Worm (Caenorhabditis elegans) whole organism, L3 larva: Measurements from ENCODE around the gene R160.6.

ENCODE experiments used
- R02D3.7 ChIP-seq: fragments of 150-350 bp; optimal IDR thresholded peaks from 2 replicates; lab custom pipeline; 2014; ENCODE audit warnings: missing biosample characterization, missing genetic modification characterization
- ama-1 ChIP-seq: fragments of 150-350 bp; optimal IDR thresholded peaks from 2 replicates; lab custom pipeline; 2018
- ceh-16 ChIP-seq: sonication (generic microtip); optimal IDR thresholded peaks from 2 replicates; lab custom pipeline; 2017; ENCODE audit warnings: missing biosample characterization, missing genetic modification characterization
- ceh-82 ChIP-seq: fragments of 150-350 bp; optimal IDR thresholded peaks from 2 replicates; lab custom pipeline; 2014; ENCODE audit warnings: missing biosample characterization, missing genetic modification characterization
- ceh-9 ChIP-seq: sonication (generic microtip); optimal IDR thresholded peaks from 2 replicates; lab custom pipeline; 2018; ENCODE audit warnings: missing biosample characterization, missing genetic modification characterization
- daf-12 ChIP-seq: fragments of 150-350 bp; optimal IDR thresholded peaks from 2 replicates; lab custom pipeline; 2014; ENCODE audit warnings: missing biosample characterization, missing genetic modification reagents, missing genetic modification characterization
- egl-27 ChIP-seq: sonication (generic microtip); optimal IDR thresholded peaks from 4 replicates; lab custom pipeline; 2017; ENCODE audit warnings: missing biosample characterization, missing genetic modification reagents, missing genetic modification characterization
- egl-5 ChIP-seq: fragments of 150-350 bp; optimal IDR thresholded peaks from 2 replicates; lab custom pipeline; 2017; ENCODE audit warnings: missing biosample characterization, missing genetic modification reagents, missing genetic modification characterization, inconsistent platforms
- elt-1 ChIP-seq: fragments of 150-350 bp; optimal IDR thresholded peaks from 2 replicates; lab custom pipeline; 2014; ENCODE audit warnings: missing biosample characterization, missing genetic modification characterization
- elt-2 ChIP-seq: sonication (generic microtip); optimal IDR thresholded peaks from 2 replicates; lab custom pipeline; 2016; ENCODE audit warnings: missing genetic modification reagents, mild to moderate bottlenecking, missing genetic modification characterization, missing compliant biosample characterization
- elt-3 ChIP-seq, 3 experiments: fragments of 150-350 bp in 1 of 3; sonication (generic microtip) in 2 of 3; optimal IDR thresholded peaks; 2 replicates in 2 of 3; 4 replicates in 1 of 3; lab custom pipeline; 2014 to 2017; ENCODE audit warnings: missing biosample characterization in 3 of 3, missing genetic modification characterization in 3 of 3
- eor-1 ChIP-seq, 2 experiments: fragments of 150-350 bp; optimal IDR thresholded peaks; 2 replicates each; lab custom pipeline; 2014 to 2018; ENCODE audit warnings: missing biosample characterization in 2 of 2, missing genetic modification characterization in 2 of 2
- fkh-10 ChIP-seq: sonication (generic microtip); optimal IDR thresholded peaks from 2 replicates; lab custom pipeline; 2017; ENCODE audit warnings: missing biosample characterization, missing genetic modification reagents, missing genetic modification characterization
- fkh-2 ChIP-seq: fragments of 150-350 bp; optimal IDR thresholded peaks from 2 replicates; lab custom pipeline; 2014; ENCODE audit warnings: missing biosample characterization, missing genetic modification reagents, missing genetic modification characterization
- hmg-11 ChIP-seq: sonication (generic microtip); optimal IDR thresholded peaks from 2 replicates; lab custom pipeline; 2016; ENCODE audit warnings: missing genetic modification characterization, missing compliant biosample characterization
- jun-1 ChIP-seq: fragments of 150-350 bp; optimal IDR thresholded peaks from 2 replicates; lab custom pipeline; 2014; ENCODE audit warnings: missing biosample characterization, missing genetic modification reagents, missing genetic modification characterization
- lin-15B ChIP-seq: fragments of 150-350 bp; optimal IDR thresholded peaks from 2 replicates; lab custom pipeline; 2014; ENCODE audit warnings: missing biosample characterization, missing genetic modification characterization
- lin-39 ChIP-seq: fragments of 150-350 bp; optimal IDR thresholded peaks from 2 replicates; lab custom pipeline; 2018; ENCODE audit warnings: missing biosample characterization, missing genetic modification reagents, missing genetic modification characterization
- lsy-12 ChIP-seq: sonication (generic microtip); optimal IDR thresholded peaks from 2 replicates; lab custom pipeline; 2016; ENCODE audit warnings: mild to moderate bottlenecking, missing genetic modification characterization, missing compliant biosample characterization
- mml-1 ChIP-seq: fragments of 150-350 bp; sonication (generic microtip); optimal IDR thresholded peaks from 3 replicates; lab custom pipeline; 2014; ENCODE audit warnings: missing biosample characterization, missing genetic modification characterization
- nfya-1 ChIP-seq: sonication (generic microtip); optimal IDR thresholded peaks from 2 replicates; lab custom pipeline; 2017; ENCODE audit warnings: missing genetic modification characterization, mild to moderate bottlenecking, missing compliant biosample characterization, antibody characterized with exemption, moderate library complexity; ENCODE audit not compliant: insufficient read depth
- nhr-11 ChIP-seq: fragments of 150-350 bp; optimal IDR thresholded peaks from 2 replicates; lab custom pipeline; 2014; ENCODE audit warnings: missing biosample characterization, missing genetic modification characterization
- nhr-12 ChIP-seq: fragments of 150-350 bp; optimal IDR thresholded peaks from 2 replicates; lab custom pipeline; 2014; ENCODE audit warnings: missing biosample characterization, missing genetic modification characterization
- nhr-23 ChIP-seq: fragments of 150-350 bp; optimal IDR thresholded peaks from 2 replicates; lab custom pipeline; 2014; ENCODE audit warnings: missing biosample characterization, missing genetic modification reagents, missing genetic modification characterization
- nhr-25 ChIP-seq: sonication (generic microtip); optimal IDR thresholded peaks from 2 replicates; lab custom pipeline; 2017; ENCODE audit warnings: missing biosample characterization, missing genetic modification characterization
- nhr-67 ChIP-seq: fragments of 150-350 bp; optimal IDR thresholded peaks from 2 replicates; lab custom pipeline; 2014; ENCODE audit warnings: missing biosample characterization, missing genetic modification characterization
- nhr-77 ChIP-seq: fragments of 150-350 bp; optimal IDR thresholded peaks from 2 replicates; lab custom pipeline; 2014; ENCODE audit warnings: missing biosample characterization, missing genetic modification characterization
- sea-2 ChIP-seq: fragments of 150-350 bp; sonication (generic microtip); optimal IDR thresholded peaks from 4 replicates; lab custom pipeline; 2014; ENCODE audit warnings: missing biosample characterization, missing genetic modification reagents, missing genetic modification characterization
- snpc-4 ChIP-seq: fragments of 150-350 bp; optimal IDR thresholded peaks from 2 replicates; lab custom pipeline; 2014; ENCODE audit warnings: missing biosample characterization, missing genetic modification characterization
- tbx-2 ChIP-seq: sonication (generic microtip); optimal IDR thresholded peaks from 2 replicates; lab custom pipeline; 2016; ENCODE audit warnings: mild to moderate bottlenecking, missing genetic modification characterization, missing compliant biosample characterization
- unc-62 ChIP-seq: fragments of 150-350 bp; sonication (generic microtip); optimal IDR thresholded peaks from 4 replicates; lab custom pipeline; 2014; ENCODE audit warnings: missing biosample characterization, missing genetic modification reagents, missing genetic modification characterization
- ztf-4 ChIP-seq: fragments of 150-350 bp; optimal IDR thresholded peaks from 2 replicates; lab custom pipeline; 2014; ENCODE audit warnings: missing biosample characterization, missing genetic modification characterization

The R160.6 gene

ce11 chrX:4370756-4371155, 2.3 kb downstream of the R160.6 start, which contains the start of gene R160.5:
TSS of gene R160.5 (minus strand) at chrX:4370856.
- TF ChIP-seq elt-1 (tag; lab: Kevin White, UChicago) (no peak), nhr-77 (tag; lab: Kevin White, UChicago) (no peak), fkh-2 (no peak), lin-39 (tag; lab: Kevin White, UChicago) (no peak), jun-1 (no peak), ztf-4 (tag; lab: Kevin White, UChicago) (no peak), nhr-67 (tag; lab: Kevin White, UChicago) (no peak), snpc-4 (no peak), elt-2 (tag; lab: Kevin White, UChicago) (no peak), nhr-23 (tag; lab: Kevin White, UChicago) (no peak), ceh-16 (no peak), daf-12 (tag; lab: Kevin White, UChicago) (no peak), ceh-9 (tag; lab: Kevin White, UChicago) (no peak), hmg-11 (tag; lab: Kevin White, UChicago) (no peak), nhr-12 (no peak), egl-5 (tag; lab: Kevin White, UChicago) (no peak)

ce11 chrX:4368800-4369199, 4.2 kb downstream of the R160.6 start, which contains the start of gene R160.4:
TSS of gene R160.4 (minus strand) at chrX:4368900.
- TF ChIP-seq daf-12 (tag; lab: Kevin White, UChicago): no peak
- TF ChIP-seq nhr-77 (tag; lab: Kevin White, UChicago): no peak
- TF ChIP-seq tbx-2 (tag; lab: Kevin White, UChicago): no peak
- TF ChIP-seq sea-2 (GFP tag; lab: Kevin White, UChicago): no peak

DNA sequence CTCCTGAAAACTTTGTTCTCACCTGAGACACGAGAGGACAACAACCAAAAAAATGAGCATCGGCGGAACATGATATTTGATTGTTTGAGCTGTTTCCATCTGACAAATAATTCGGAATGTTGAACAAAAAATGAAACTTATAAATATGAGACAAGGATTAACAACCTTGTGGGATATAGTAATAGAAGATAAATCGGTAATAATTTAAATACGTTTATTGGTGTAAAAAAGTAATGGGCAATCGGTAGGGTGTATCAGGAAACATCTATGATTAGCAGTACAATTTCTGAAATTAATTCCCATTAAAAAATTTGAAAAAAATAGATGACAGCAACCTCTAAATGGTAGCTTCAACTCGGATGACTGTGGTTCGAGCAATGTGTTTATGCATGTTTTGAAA, 5.6 kb downstream of the R160.6 start, which contains the start of gene R160.10:
R160.10 (minus strand) TSS at position 101 of the 400 bp plus-strand sequence.
- TF ChIP-seq ceh-16 (no peak), fkh-10 (GFP tag; lab: Kevin White, UChicago) (no peak), nhr-12 (no peak), jun-1 (no peak), elt-3 (tag; optimal IDR thresholded peaks at IDR 0.05; lab: Kevin White, UChicago) (no peak), nhr-67 (tag; lab: Kevin White, UChicago) (no peak), egl-5 (tag; lab: Kevin White, UChicago) (no peak)

- TF ChIP-seq hmg-11 (tag; lab: Kevin White, UChicago): no peak
- no peak for TF ChIP-seq lsy-12 (tag; lab: Kevin White, UChicago)
- TF ChIP-seq ceh-9 (tag; lab: Kevin White, UChicago): no peak
- TF ChIP-seq elt-1 (tag; lab: Kevin White, UChicago): no peak
- TF ChIP-seq nhr-77 (tag; lab: Kevin White, UChicago): no peak
- TF ChIP-seq ceh-16: no peak
- TF ChIP-seq lin-15B: no peak
- TF ChIP-seq egl-27 (tag; lab: Kevin White, UChicago): no peak
- TF ChIP-seq elt-3 (tag; optimal IDR thresholded peaks at IDR 0.05; lab: Kevin White, UChicago): no peak
- no peak for TF ChIP-seq nfya-1 (tag; lab: Kevin White, UChicago)
- TF ChIP-seq fkh-10 (GFP tag; lab: Kevin White, UChicago): no peak
- no peak for TF ChIP-seq nhr-12
- no peak for TF ChIP-seq eor-1 (tag; optimal IDR thresholded peaks at IDR 0.05; lab: Kevin White, UChicago)
These were observed 6.8 kb downstream of the R160.6 start, which contains the start of gene R160.3 for ce11 chrX:4366231-4366630. TSS of gene R160.3 (minus strand) at chrX:4366331.

DNA sequence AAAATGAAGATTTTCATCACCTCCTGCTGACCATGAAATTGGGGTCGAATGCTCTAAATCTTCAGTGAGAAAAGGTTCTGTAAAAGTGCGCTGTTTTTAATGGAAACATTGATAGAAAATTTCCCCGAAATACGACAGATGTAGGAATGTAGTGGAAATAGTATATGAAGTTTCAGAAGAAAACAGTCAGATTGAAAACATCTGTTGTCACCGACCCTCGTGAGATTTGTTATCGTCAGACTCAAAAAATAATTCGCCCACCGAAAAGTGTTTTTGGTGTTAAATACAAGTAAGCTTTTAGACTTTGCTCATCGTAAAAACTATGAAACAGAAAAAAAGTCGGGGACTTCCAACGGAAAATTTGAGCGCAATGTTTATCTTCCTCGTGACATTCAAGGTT, 8.1 kb downstream of the R160.6 start, which contains the start of gene F14H12.8:
F14H12.8 (minus strand) TSS at position 101 of the 400 bp plus-strand sequence.
- TF ChIP-seq nhr-23 (tag; lab: Kevin White, UChicago) (no peak), unc-62 (no peak), mml-1 (tag; lab: Kevin White, UChicago) (no peak), nhr-67 (tag; lab: Kevin White, UChicago) (no peak), daf-12 (tag; lab: Kevin White, UChicago) (no peak), sea-2 (GFP tag; lab: Kevin White, UChicago) (no peak), ama-1 (lab: Kevin White, UChicago) (no peak), R02D3.7 (tag; lab: Kevin White, UChicago) (no peak), nhr-12 (no peak), fkh-2 (no peak), nhr-11 (tag; lab: Kevin White, UChicago) (no peak), ceh-82 (tag; lab: Kevin White, UChicago) (no peak), eor-1 (tag; optimal IDR thresholded peaks at IDR 0.05; lab: Kevin White, UChicago) (no peak), nhr-25 (tag; lab: Kevin White, UChicago) (no peak), lin-39 (tag; lab: Kevin White, UChicago) (no peak)
